Worm (Caenorhabditis elegans) whole organism, L4/young adult: ENCODE measurements around the gene Y46G5A.29.

Experiments
- W03F9.2 ChIP-seq: fragments of 150-350 bp; optimal IDR thresholded peaks from 2 replicates; lab custom pipeline; 2014; ENCODE audit warnings: missing biosample characterization, missing genetic modification characterization
- dao-5 ChIP-seq: sonication (generic microtip); optimal IDR thresholded peaks from 2 replicates; lab custom pipeline; 2016; ENCODE audit warnings: missing genotype, missing genetic modification characterization, moderate library complexity, missing compliant biosample characterization
- him-1 ChIP-seq: sonication (generic microtip); optimal IDR thresholded peaks from 2 replicates; lab custom pipeline; 2016; ENCODE audit warnings: missing genotype, missing genetic modification reagents, missing genetic modification characterization, missing compliant biosample characterization

ce11 chrII:12866079-12866478 is 10.1 kb downstream of the Y46G5A.29 start:
- no peak for TF ChIP-seq dao-5
- no peak for TF ChIP-seq him-1 (tag; lab: Kevin White, UChicago)
- no peak for TF ChIP-seq W03F9.2 (tag; lab: Kevin White, UChicago)
